Worm (Caenorhabditis elegans): ENCODE data around the gene C06E4.1.

The C06E4.1 gene

ce11 chrIV:7282957-7283356 lies at the start of gene C06E4.1:
Gene C06E4.1, plus strand, starts transcription at chrIV:7283257.
- TF ChIP-seq pros-1 (tag; optimal IDR thresholded peaks at IDR 0.05), result no peak

ce11 chrIV:7233566-7234014 lies 49.5 kb upstream of the C06E4.1 start:
- no peak for TF ChIP-seq fax-1 (tag; optimal IDR thresholded peaks at IDR 0.05)
- TF ChIP-seq tbx-2 (tag; optimal IDR thresholded peaks at IDR 0.05), result no peak
- TF ChIP-seq pag-3 (tag; optimal IDR thresholded peaks at IDR 0.05; ENCODE audit: borderline replicate concordance), result no peak
- no peak for TF ChIP-seq pros-1 (tag; optimal IDR thresholded peaks at IDR 0.05)
- TF ChIP-seq syd-9 (tag; optimal IDR thresholded peaks at IDR 0.05), result no peak
- TF ChIP-seq npax-4 (tag; optimal IDR thresholded peaks at IDR 0.05), result no peak
- no peak for TF ChIP-seq tbx-7 (tag; optimal IDR thresholded peaks at IDR 0.05)
- no peak for TF ChIP-seq che-1 (tag; optimal IDR thresholded peaks at IDR 0.05)
- no peak for TF ChIP-seq lin-11 (tag; optimal IDR thresholded peaks at IDR 0.05)
- no peak for TF ChIP-seq elt-4 (tag; optimal IDR thresholded peaks at IDR 0.05)
- TF ChIP-seq sox-2 (GFP tag; IDR thresholded peaks at IDR 0.05), result no peak

- TF ChIP-seq ets-4 (tag; optimal IDR thresholded peaks at IDR 0.05) (no peak), che-1 (tag; optimal IDR thresholded peaks at IDR 0.05) (no peak), fkh-6 (tag; optimal IDR thresholded peaks at IDR 0.05) (no peak), ceh-30 (tag; optimal IDR thresholded peaks at IDR 0.05) (no peak)
These were observed 48.4 kb upstream of the C06E4.1 start for ce11 chrIV:7234623-7235022.

ce11 chrIV:7235382-7235917 lies 47.6 kb upstream of the C06E4.1 start:
- TF ChIP-seq ama-1 (optimal IDR thresholded peaks at IDR 0.05), result no peak
- no peak for TF ChIP-seq lim-6 (tag; optimal IDR thresholded peaks at IDR 0.05)
- TF ChIP-seq hlh-30 (tag; optimal IDR thresholded peaks at IDR 0.05; ENCODE audit: insufficient read depth), result no peak
- no peak for TF ChIP-seq Y22D7AL.16 (tag; optimal IDR thresholded peaks at IDR 0.05)
- TF ChIP-seq unc-42 (tag; optimal IDR thresholded peaks at IDR 0.05), result peak; percentile 51
- TF ChIP-seq elt-4 (tag; optimal IDR thresholded peaks at IDR 0.05), result no peak
- TF ChIP-seq gmeb-2 (tag; optimal IDR thresholded peaks at IDR 0.05), result no peak
- peak; percentile 67 for TF ChIP-seq dmd-4 (tag; optimal IDR thresholded peaks at IDR 0.05; ENCODE audit: borderline replicate concordance)
- TF ChIP-seq ceh-6 (GFP tag; optimal IDR thresholded peaks at IDR 0.05), result no peak
- no peak for TF ChIP-seq pqm-1 (tag; optimal IDR thresholded peaks at IDR 0.05)
- TF ChIP-seq pat-9 (tag; optimal IDR thresholded peaks at IDR 0.05), result no peak
- peak; percentile 47 for TF ChIP-seq sdc-2 (tag; optimal IDR thresholded peaks at IDR 0.05)
- TF ChIP-seq eyg-1 (tag; optimal IDR thresholded peaks at IDR 0.05), result peak; percentile 24
- peak; percentile 80 for TF ChIP-seq nfya-1 (tag; optimal IDR thresholded peaks at IDR 0.05)
- no peak for TF ChIP-seq pros-1 (tag; optimal IDR thresholded peaks at IDR 0.05)
- no peak for TF ChIP-seq ahr-1 (tag; optimal IDR thresholded peaks at IDR 0.05)
- peak; percentile 83 for TF ChIP-seq ceh-34 (tag; optimal IDR thresholded peaks at IDR 0.05)
- TF ChIP-seq ref-2 (tag; optimal IDR thresholded peaks at IDR 0.05), result peak; percentile 45
- TF ChIP-seq ets-4 (tag; optimal IDR thresholded peaks at IDR 0.05), result peak; percentile 12
- TF ChIP-seq hlh-13 (GFP tag; optimal IDR thresholded peaks at IDR 0.05), result no peak
- TF ChIP-seq ceh-9 (tag; optimal IDR thresholded peaks at IDR 0.05), result no peak
- TF ChIP-seq fkh-6 (tag; optimal IDR thresholded peaks at IDR 0.05), result peak; percentile 50
- peak; percentile 43 for TF ChIP-seq ceh-19 (GFP tag; optimal IDR thresholded peaks at IDR 0.05)
- TF ChIP-seq tbx-2 (tag; optimal IDR thresholded peaks at IDR 0.05), result peak; percentile 70
- TF ChIP-seq tbx-7 (tag; optimal IDR thresholded peaks at IDR 0.05), result peak; percentile 6
- TF ChIP-seq pag-3 (tag; optimal IDR thresholded peaks at IDR 0.05; ENCODE audit: borderline replicate concordance), result no peak
- TF ChIP-seq ceh-14 (tag; optimal IDR thresholded peaks at IDR 0.05), result peak; percentile 50
- no peak for TF ChIP-seq C38D4.7 (GFP tag; optimal IDR thresholded peaks at IDR 0.05)
- no peak for TF ChIP-seq pax-1 (tag; optimal IDR thresholded peaks at IDR 0.05)
- peak; percentile 39 for TF ChIP-seq syd-9 (tag; optimal IDR thresholded peaks at IDR 0.05)
- TF ChIP-seq ceh-24 (tag; optimal IDR thresholded peaks at IDR 0.05), result no peak
- TF ChIP-seq mec-3 (tag; optimal IDR thresholded peaks at IDR 0.05; ENCODE audit: borderline replicate concordance), result no peak
- TF ChIP-seq ceh-31 (tag; optimal IDR thresholded peaks at IDR 0.05), result peak; percentile 80
- no peak for TF ChIP-seq fax-1 (tag; optimal IDR thresholded peaks at IDR 0.05)
- no peak for TF ChIP-seq nhr-11 (tag; optimal IDR thresholded peaks at IDR 0.05)
- TF ChIP-seq ztf-16 (tag; optimal IDR thresholded peaks at IDR 0.05), result peak; percentile 6
- no peak for TF ChIP-seq nhr-232 (tag; optimal IDR thresholded peaks at IDR 0.05)
- no peak for TF ChIP-seq lin-11 (tag; optimal IDR thresholded peaks at IDR 0.05)
- TF ChIP-seq sox-4 (tag; optimal IDR thresholded peaks at IDR 0.05), result no peak
- no peak for TF ChIP-seq madf-2 (tag; optimal IDR thresholded peaks at IDR 0.05)
- no peak for TF ChIP-seq pha-4 (tag; optimal IDR thresholded peaks at IDR 0.05)

All from whole organism, late embryonic.